Fruit fly (Drosophila melanogaster) whole organism, embryonic: ENCODE results near the gene CG31100.

Experiments used
- Ada2b ChIP-seq: fragments of 200-800 bp; sonication (Bioruptor generic); IDR thresholded peaks from 2 replicates; pipeline ENCODE4 v1.3.6; 2022; ENCODE audit warnings: missing biosample characterization, missing genetic modification characterization
- Awh ChIP-seq: fragments of 200-800 bp; sonication (Bioruptor generic); IDR thresholded peaks from 2 replicates; pipeline ENCODE4, ENCODE4 v1.3.6; 2022; ENCODE audit warnings: missing biosample characterization, missing genetic modification characterization
- C15 ChIP-seq: fragments of 200-800 bp; sonication (Bioruptor generic); IDR thresholded peaks from 3 replicates; pipeline ENCODE4 v1.3.6; 2022; ENCODE audit warnings: missing biosample characterization, missing genetic modification characterization
- CG11695 ChIP-seq: fragments of 200-800 bp; sonication (Bioruptor generic); IDR thresholded peaks from 3 replicates; pipeline ENCODE4 v1.3.6; 2022; ENCODE audit warnings: missing biosample characterization, missing genetic modification characterization
- CG12104 ChIP-seq: fragments of 200-800 bp; sonication (Bioruptor generic); optimal IDR thresholded peaks from 3 replicates; lab custom pipeline; 2016; ENCODE audit warnings: missing biosample characterization, missing genetic modification characterization
- CG12236 ChIP-seq: fragments of 200-800 bp; sonication (Bioruptor generic); optimal IDR thresholded peaks from 2 replicates; lab custom pipeline; 2016; ENCODE audit warnings: missing biosample characterization, missing genetic modification characterization
- CG12744 ChIP-seq: fragments of 200-800 bp; sonication (Bioruptor generic); optimal IDR thresholded peaks from 2 replicates; lab custom pipeline; 2016; ENCODE audit warnings: missing biosample characterization, missing genetic modification characterization
- CG13287 ChIP-seq: fragments of 200-800 bp; sonication (Bioruptor generic); IDR thresholded peaks from 2 replicates; pipeline ENCODE4 v1.3.6; 2022; ENCODE audit warnings: missing biosample characterization, missing genetic modification characterization; ENCODE audit not compliant: partially characterized antibody
- CG16815 ChIP-seq: fragments of 200-800 bp; sonication (Bioruptor generic); optimal IDR thresholded peaks from 3 replicates; lab custom pipeline; 2017; ENCODE audit warnings: missing biosample characterization, mild to moderate bottlenecking, missing genetic modification characterization
- CG17612 ChIP-seq: fragments of 200-800 bp; sonication (Bioruptor generic); IDR thresholded peaks from 2 replicates; pipeline ENCODE4 v1.3.6; 2022; ENCODE audit warnings: missing biosample characterization, missing genetic modification characterization
- CG30403 ChIP-seq: fragments of 200-800 bp; sonication (Bioruptor generic); optimal IDR thresholded peaks from 3 replicates; lab custom pipeline; 2016; ENCODE audit warnings: missing biosample characterization, missing genetic modification characterization
- CG32772 ChIP-seq: fragments of 200-800 bp; sonication (Bioruptor generic); IDR thresholded peaks from 2 replicates; pipeline ENCODE4 v1.3.6; 2022; ENCODE audit warnings: missing biosample characterization, missing genetic modification characterization
- CG3838 ChIP-seq: fragments of 200-800 bp; sonication (Bioruptor generic); optimal IDR thresholded peaks from 3 replicates; lab custom pipeline; 2016; ENCODE audit warnings: missing biosample characterization, missing genetic modification characterization
- CG43689 ChIP-seq: fragments of 200-800 bp; sonication (Bioruptor generic); IDR thresholded peaks from 2 replicates; pipeline ENCODE4 v1.3.6; 2022; ENCODE audit warnings: missing biosample characterization, missing genetic modification characterization
- CG5180 ChIP-seq: fragments of 200-800 bp; sonication (Bioruptor generic); optimal IDR thresholded peaks from 3 replicates; lab custom pipeline; 2017; ENCODE audit warnings: missing biosample characterization, missing genetic modification characterization, mild to moderate bottlenecking, moderate library complexity, missing genetic modification reagents
- CG6654 ChIP-seq: fragments of 200-800 bp; sonication (Bioruptor generic); optimal IDR thresholded peaks from 2 replicates; lab custom pipeline; 2017; ENCODE audit warnings: missing biosample characterization, mild to moderate bottlenecking, missing genetic modification characterization
- CG6854 ChIP-seq: fragments of 200-800 bp; sonication (Bioruptor generic); optimal IDR thresholded peaks from 3 replicates; lab custom pipeline; 2017; ENCODE audit warnings: missing biosample characterization, mild to moderate bottlenecking, missing genetic modification characterization
- CG7987 ChIP-seq: fragments of 200-800 bp; sonication (Bioruptor generic); optimal IDR thresholded peaks from 2 replicates; lab custom pipeline; 2018; ENCODE audit warnings: missing biosample characterization, mild to moderate bottlenecking, missing genetic modification characterization, moderate library complexity
- CG8089 ChIP-seq: fragments of 200-800 bp; sonication (Bioruptor generic); optimal IDR thresholded peaks from 3 replicates; lab custom pipeline; 2016; ENCODE audit warnings: missing biosample characterization, missing genetic modification characterization
- CG8290 ChIP-seq, 3 experiments: fragments of 200-800 bp; sonication (Bioruptor generic); optimal IDR thresholded peaks; 2 replicates each; lab custom pipeline; 2016 to 2019; ENCODE audit warnings: missing biosample characterization in 3 of 3, missing genetic modification characterization in 3 of 3, mild to moderate bottlenecking in 2 of 3, moderate library complexity in 1 of 3
- CG8388 ChIP-seq: fragments of 200-800 bp; sonication (Bioruptor generic); optimal IDR thresholded peaks from 2 replicates; lab custom pipeline; 2019; ENCODE audit warnings: missing biosample characterization, mild to moderate bottlenecking, missing genetic modification characterization, moderate library complexity
- CG9727 ChIP-seq: fragments of 200-800 bp; sonication (Bioruptor generic); optimal IDR thresholded peaks from 3 replicates; lab custom pipeline; 2017; ENCODE audit warnings: missing biosample characterization, mild to moderate bottlenecking, missing genetic modification characterization
- CrebB ChIP-seq: fragments of 200-800 bp; sonication (Bioruptor generic); optimal IDR thresholded peaks from 3 replicates; lab custom pipeline; 2018; ENCODE audit warnings: missing biosample characterization, mild to moderate bottlenecking, missing genetic modification characterization
- D ChIP-seq, 2 experiments: fragments of 200-800 bp in 1 of 2; fragments of >200 bp in 1 of 2; sonication (Bioruptor generic) in 1 of 2; optimal IDR thresholded peaks; 2 replicates in 1 of 2; 3 replicates in 1 of 2; lab custom pipeline; 2017; ENCODE audit warnings: mild to moderate bottlenecking in 1 of 2, missing biosample characterization in 1 of 2, missing genetic modification characterization in 1 of 2, missing genetic modification reagents in 1 of 2
- Dad ChIP-seq: fragments of 200-800 bp; sonication (Bioruptor generic); optimal IDR thresholded peaks from 3 replicates; lab custom pipeline; 2016; ENCODE audit warnings: missing biosample characterization, missing genetic modification characterization
- Deaf1 ChIP-seq: fragments of 200-800 bp; optimal IDR thresholded peaks from 3 replicates; lab custom pipeline; 2019; ENCODE audit warnings: missing biosample characterization, mild to moderate bottlenecking, missing genetic modification characterization, moderate library complexity
- Hmr ChIP-seq: fragments of 200-800 bp; sonication (Bioruptor generic); optimal IDR thresholded peaks from 3 replicates; lab custom pipeline; 2017; ENCODE audit warnings: mild to moderate bottlenecking, missing biosample characterization, missing genetic modification reagents, missing genetic modification characterization
- Lpt ChIP-seq: fragments of >200 bp; optimal IDR thresholded peaks from 2 replicates; lab custom pipeline; 2018; ENCODE audit warnings: missing biosample characterization, missing genetic modification characterization
- MESR4 ChIP-seq: fragments of 200-800 bp; sonication (Bioruptor generic); optimal IDR thresholded peaks from 2 replicates; lab custom pipeline; 2018; ENCODE audit warnings: missing biosample characterization, mild to moderate bottlenecking, missing genetic modification characterization, moderate library complexity
- NK7.1 ChIP-seq: fragments of 200-800 bp; sonication (Bioruptor generic); optimal IDR thresholded peaks from 3 replicates; lab custom pipeline; 2016; ENCODE audit warnings: missing biosample characterization, missing genetic modification characterization
- Oaz ChIP-seq: fragments of 200-800 bp; sonication (Bioruptor generic); IDR thresholded peaks from 2 replicates; pipeline ENCODE4 v1.3.6; 2022; ENCODE audit warnings: missing biosample characterization, missing genetic modification characterization
- Sry-δ ChIP-seq: fragments of 200-800 bp; sonication (Bioruptor generic); optimal IDR thresholded peaks from 2 replicates; lab custom pipeline; 2016; ENCODE audit warnings: missing biosample characterization, missing genetic modification characterization
- Ssrp ChIP-seq: fragments of 200-800 bp; sonication (Bioruptor generic); optimal IDR thresholded peaks from 2 replicates; lab custom pipeline; 2018; ENCODE audit warnings: missing biosample characterization, mild to moderate bottlenecking, missing genetic modification characterization, moderate library complexity
- fd102C ChIP-seq: fragments of 200-800 bp; sonication (Bioruptor generic); optimal IDR thresholded peaks from 2 replicates; lab custom pipeline; 2018; ENCODE audit warnings: missing biosample characterization, mild to moderate bottlenecking, missing genetic modification characterization, moderate library complexity
- ftz-f1 ChIP-seq: fragments of 200-800 bp; sonication (Bioruptor generic); optimal IDR thresholded peaks from 2 replicates; lab custom pipeline; 2016; ENCODE audit warnings: missing biosample characterization, missing genetic modification characterization
- gcm2 ChIP-seq: fragments of 200-800 bp; sonication (Bioruptor generic); optimal IDR thresholded peaks from 2 replicates; lab custom pipeline; 2016; ENCODE audit warnings: missing biosample characterization, missing genetic modification characterization
- ind ChIP-seq: fragments of 200-800 bp; sonication (Bioruptor generic); optimal IDR thresholded peaks from 3 replicates; lab custom pipeline; 2016; ENCODE audit warnings: missing biosample characterization, missing genetic modification characterization
- odd ChIP-seq: fragments of 200-800 bp; sonication (Bioruptor generic); optimal IDR thresholded peaks from 2 replicates; lab custom pipeline; 2017; ENCODE audit warnings: missing biosample characterization, mild to moderate bottlenecking, missing genetic modification characterization
- pho ChIP-seq: fragments of 200-800 bp; sonication (Bioruptor generic); optimal IDR thresholded peaks from 2 replicates; lab custom pipeline; 2016; ENCODE audit warnings: missing biosample characterization, missing genetic modification characterization
- prd ChIP-seq, 3 experiments: fragments of >200 bp in 2 of 3; fragments of 200-800 bp in 1 of 3; sonication (Bioruptor generic) in 1 of 3; optimal IDR thresholded peaks in 2 of 3; IDR thresholded peaks in 1 of 3; 2 replicates in 2 of 3; 3 replicates in 1 of 3; pipeline versions ENCODE4 v1.3.6 to Lab custom; 2017 to 2022; ENCODE audit warnings: missing biosample characterization in 1 of 3, missing genetic modification characterization in 1 of 3
- pros ChIP-seq: fragments of 200-800 bp; sonication (Bioruptor generic); optimal IDR thresholded peaks from 3 replicates; lab custom pipeline; 2019; ENCODE audit warnings: missing biosample characterization, mild to moderate bottlenecking, missing genetic modification characterization, moderate library complexity
- repo ChIP-seq: fragments of 200-800 bp; sonication (Bioruptor generic); optimal IDR thresholded peaks from 2 replicates; lab custom pipeline; 2016; ENCODE audit warnings: missing biosample characterization, missing genetic modification characterization
- sens-2 ChIP-seq: fragments of 200-800 bp; sonication (Bioruptor generic); IDR thresholded peaks from 2 replicates; pipeline ENCODE4 v1.3.6; 2022; ENCODE audit warnings: missing biosample characterization, missing genetic modification characterization
- shn ChIP-seq: fragments of 200-800 bp; sonication (Bioruptor generic); optimal IDR thresholded peaks from 3 replicates; lab custom pipeline; 2016; ENCODE audit warnings: missing biosample characterization, missing genetic modification characterization
- slbo ChIP-seq: fragments of 200-800 bp; sonication (Bioruptor generic); IDR thresholded peaks from 2 replicates; pipeline ENCODE4 v1.3.6; 2022; ENCODE audit warnings: missing biosample characterization, missing genetic modification characterization
- ssp ChIP-seq: fragments of 200-800 bp; sonication (Bioruptor generic); IDR thresholded peaks from 2 replicates; pipeline ENCODE4 v1.3.6; 2022; ENCODE audit warnings: missing biosample characterization, missing genetic modification characterization
- stc ChIP-seq: fragments of 200-800 bp; sonication (Bioruptor generic); IDR thresholded peaks from 2 replicates; pipeline ENCODE4 v1.3.6; 2022; ENCODE audit warnings: missing biosample characterization, missing genetic modification characterization
- toy ChIP-seq: fragments of 200-800 bp; sonication (Bioruptor generic); IDR thresholded peaks from 2 replicates; pipeline ENCODE4 v1.3.6; 2022; ENCODE audit warnings: missing biosample characterization, missing genetic modification characterization

CG31100 gene

DNA sequence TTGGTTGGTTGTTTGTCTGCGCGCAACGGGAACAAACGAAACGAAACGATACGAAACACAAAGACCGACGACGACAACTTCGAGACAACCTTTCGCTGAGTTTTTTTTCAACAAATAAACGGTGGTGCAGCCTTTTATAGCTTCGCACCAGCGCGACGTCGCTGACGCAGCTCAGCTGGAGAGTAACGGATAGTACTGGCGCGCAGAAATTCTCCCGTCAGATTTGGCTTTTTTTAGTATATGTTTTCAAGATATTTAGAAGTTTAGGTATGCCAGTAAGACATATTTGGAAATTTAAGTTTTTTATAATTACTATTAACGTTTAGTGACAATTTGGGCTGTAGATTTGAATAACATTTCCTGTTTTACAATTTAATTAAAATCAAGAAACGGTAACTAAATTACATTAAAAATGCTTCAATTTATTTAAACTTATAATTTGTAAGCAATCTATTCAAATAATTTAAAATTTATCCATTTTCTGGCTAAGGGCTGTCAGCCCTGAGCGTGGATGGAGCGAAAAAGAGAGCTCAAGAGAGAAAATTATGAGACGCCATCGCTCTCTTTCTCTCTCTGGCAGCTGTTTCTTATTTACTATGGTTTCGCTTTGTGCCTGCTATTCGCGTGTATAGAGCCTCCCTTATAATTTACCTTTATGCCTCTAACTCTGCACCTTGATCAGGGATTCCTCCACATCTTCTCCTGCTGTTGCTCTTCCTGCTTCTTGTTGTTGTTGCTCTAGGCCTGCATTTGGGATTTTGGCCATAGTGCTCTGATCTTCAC lies 30.4 kb upstream of the CG31100 start (continued):
- TF ChIP-seq gcm2 (peak; percentile 16), MESR4 (peak; percentile 7), Sry-δ (GFP tag; lab: Kevin White, UChicago) (no peak), Lpt (GFP tag; lab: Kevin White, UChicago) (no peak), ind (GFP tag; lab: Kevin White, UChicago) (peak; percentile 57), CG12744 (GFP tag; lab: Kevin White, UChicago) (peak; percentile 7), Dad (GFP tag; lab: Kevin White, UChicago) (peak; percentile 47), CG13287 (GFP tag; lab: Robert Waterston, UW) (peak; percentile 42; the same call in 1 of the 2 replicates), Awh (no peak), CG5180 (GFP tag; lab: Kevin White, UChicago) (peak; percentile 77), CG7987 (no peak), NK7.1 (GFP tag; lab: Kevin White, UChicago) (no peak), toy (GFP tag; lab: Robert Waterston, UW) (no peak), fd102C (GFP tag; lab: Kevin White, UChicago) (no peak), CG8290 (GFP tag; optimal IDR thresholded peaks at IDR 0.05; lab: Kevin White, UChicago) (peak; percentile 50), CG8290 (tag; optimal IDR thresholded peaks at IDR 0.05; lab: Kevin White, UChicago) (peak; percentile 62 to 88), ftz-f1 (GFP tag; lab: Kevin White, UChicago) (peak; percentile 16), CG11695 (GFP tag; lab: Robert Waterston, UW) (peak; percentile 80), pho (GFP tag; lab: Kevin White, UChicago) (peak; percentile 33), D (optimal IDR thresholded peaks at IDR 0.05; lab: Kevin White, UChicago) (no peak), D (GFP tag; optimal IDR thresholded peaks at IDR 0.05; lab: Kevin White, UChicago) (peak; percentile 76), sens-2 (GFP tag; lab: Robert Waterston, UW) (no peak), slbo (GFP tag; lab: Robert Waterston, UW) (peak; percentile 59; the same call in 1 of the 2 replicates), Hmr (GFP tag; lab: Kevin White, UChicago) (peak; percentile 91), CG8388 (peak; percentile 85), CG9727 (peak; percentile 84), shn (GFP tag; lab: Kevin White, UChicago) (no peak), CG8089 (GFP tag; lab: Kevin White, UChicago) (no peak), Deaf1 (tag; lab: Kevin White, UChicago) (peak; percentile 82), CG3838 (GFP tag; lab: Kevin White, UChicago) (peak; percentile 39), CG32772 (GFP tag; lab: Robert Waterston, UW) (peak; percentile 68), odd (GFP tag; lab: Kevin White, UChicago) (peak; percentile 89), prd (optimal IDR thresholded peaks at IDR 0.05; lab: Kevin White, UChicago) (no peak), prd (GFP tag; IDR thresholded peaks at IDR 0.05; lab: Robert Waterston, UW) (no peak; the same call in 1 of the 3 replicates), CG6854 (GFP tag; lab: Kevin White, UChicago) (peak; percentile 64), repo (GFP tag; lab: Kevin White, UChicago) (no peak), ssp (no peak), CG43689 (no peak), C15 (GFP tag; lab: Robert Waterston, UW) (0 out of 3 replicates have a peak, but pooled peaks have one; percentile 44), Ssrp (peak; percentile 83), CG12104 (GFP tag; lab: Kevin White, UChicago) (peak; percentile 86), pros (GFP tag; lab: Kevin White, UChicago) (peak; percentile 88), Ada2b (GFP tag; lab: Robert Waterston, UW) (0 out of 2 replicates have a peak, but pooled peaks have one; percentile 38), CG17612 (GFP tag; lab: Robert Waterston, UW) (no peak), CG12236 (no peak), stc (GFP tag; lab: Robert Waterston, UW) (peak; percentile 31; the same call in 1 of the 2 replicates), CG6654 (peak; percentile 44), CG30403 (GFP tag; lab: Kevin White, UChicago) (peak; percentile 88), Oaz (GFP tag; lab: Robert Waterston, UW) (no peak), CrebB (peak; percentile 40), CG16815 (GFP tag; lab: Kevin White, UChicago) (peak; percentile 41)
